Fruit fly (Drosophila melanogaster): ENCODE measurements around the gene Samuel.

Gene Samuel

DNA sequence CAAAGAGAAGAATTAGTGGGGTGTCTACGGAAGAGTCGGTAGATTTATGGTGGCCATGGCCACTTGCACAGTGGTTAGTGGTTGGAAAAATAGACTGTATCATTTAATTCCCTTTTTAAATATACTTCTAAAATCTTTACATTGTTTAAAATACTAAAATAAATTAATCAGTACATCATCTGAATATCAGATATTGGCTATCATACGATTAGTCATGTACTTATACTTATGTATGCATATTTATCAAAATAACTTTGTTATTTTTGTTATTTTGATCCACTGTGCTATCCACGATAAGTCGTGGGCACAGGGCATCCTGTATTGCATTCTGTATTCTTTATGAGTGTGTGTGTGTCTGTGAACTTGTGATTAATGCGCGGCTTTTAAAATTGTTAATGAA is 52.1 kb downstream of the Samuel start (continued):
- TF ChIP-seq CG8089 (GFP tag; optimal IDR thresholded peaks at IDR 0.05) (no peak), row (GFP tag; IDR thresholded peaks at IDR 0.05) (peak; percentile 15; the same call in 1 of the 3 replicates), H15 (GFP tag; IDR thresholded peaks at IDR 0.05) (no peak), CG3847 (GFP tag; IDR thresholded peaks at IDR 0.05) (no peak), gsb (GFP tag; IDR thresholded peaks at IDR 0.05) (no peak), ham (GFP tag; IDR thresholded peaks at IDR 0.05) (no peak), bsh (GFP tag; optimal IDR thresholded peaks at IDR 0.05) (peak; percentile 28 to 55), Dad (GFP tag; optimal IDR thresholded peaks at IDR 0.05) (no peak), Max (GFP tag; optimal IDR thresholded peaks at IDR 0.05) (no peak), Aef1 (GFP tag; IDR thresholded peaks at IDR 0.05) (no peak), crol (GFP tag; IDR thresholded peaks at IDR 0.05) (no peak), dmrt11E (tag; optimal IDR thresholded peaks at IDR 0.05) (peak; percentile 4), tap (tag; optimal IDR thresholded peaks at IDR 0.05) (no peak), shn (GFP tag; optimal IDR thresholded peaks at IDR 0.05) (no peak), pros (GFP tag; optimal IDR thresholded peaks at IDR 0.05) (no peak), CG14710 (tag; optimal IDR thresholded peaks at IDR 0.05) (no peak), CG10979 (tag; optimal IDR thresholded peaks at IDR 0.05) (peak; percentile 25), CG10565 (GFP tag; optimal IDR thresholded peaks at IDR 0.05) (no peak), CG17912 (GFP tag; optimal IDR thresholded peaks at IDR 0.05) (no peak), CG32772 (GFP tag; IDR thresholded peaks at IDR 0.05) (no peak), esg (GFP tag; conservative IDR thresholded peaks at IDR 0.05) (no peak), ken (GFP tag; IDR thresholded peaks at IDR 0.05) (no peak)

DNA sequence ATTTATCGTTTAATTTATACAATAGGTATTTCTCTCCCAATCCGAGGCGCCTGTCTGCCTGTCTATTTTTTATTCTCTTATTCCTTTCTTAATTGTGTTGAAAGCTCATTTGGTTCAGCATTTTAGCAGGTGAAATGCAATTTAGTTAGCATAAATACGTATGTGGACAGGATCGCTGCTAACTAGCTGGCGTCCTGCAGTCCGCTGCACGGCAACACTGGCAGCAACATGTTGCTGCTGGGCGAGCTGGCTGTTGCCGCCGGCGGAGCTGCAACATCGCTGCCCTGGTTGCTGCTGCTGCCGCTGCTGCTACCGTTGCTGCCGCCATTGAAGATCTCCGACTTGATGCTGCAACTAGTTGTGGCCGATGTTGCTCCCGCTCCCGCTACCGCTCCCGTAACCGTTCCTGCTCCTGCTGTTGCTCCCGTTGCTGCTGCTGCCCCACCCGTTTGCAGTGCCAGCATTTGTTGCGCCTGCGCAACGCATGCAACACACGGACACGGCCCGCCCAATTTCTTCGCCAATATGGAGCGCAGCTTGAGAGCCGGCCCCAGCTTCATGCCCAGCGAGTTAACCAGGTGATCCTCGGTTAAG is 52.7 kb downstream of the Samuel start:
- TF ChIP-seq stwl (tag; optimal IDR thresholded peaks at IDR 0.05): peak; percentile 14
- no peak for TF ChIP-seq dan (GFP tag; IDR thresholded peaks at IDR 0.05)
- TF ChIP-seq Med (GFP tag): peak; percentile 44
- TF ChIP-seq CG10147 (GFP tag; optimal IDR thresholded peaks at IDR 0.05): no peak
- TF ChIP-seq ATbp (GFP tag; optimal IDR thresholded peaks at IDR 0.05): no peak
- TF ChIP-seq Mrtf (GFP tag; IDR thresholded peaks at IDR 0.05): no peak
- TF ChIP-seq odd (GFP tag; optimal IDR thresholded peaks at IDR 0.05): no peak
- no peak for TF ChIP-seq CG2678 (tag; optimal IDR thresholded peaks at IDR 0.05)
- TF ChIP-seq CG11504 (tag; optimal IDR thresholded peaks at IDR 0.05): peak; percentile 89
- 0 out of 2 replicates have a peak, but pooled peaks have one; percentile 27 for TF ChIP-seq Dref (GFP tag; IDR thresholded peaks at IDR 0.05)
- no peak for TF ChIP-seq CG5180 (GFP tag; optimal IDR thresholded peaks at IDR 0.05)
- TF ChIP-seq Hmx (GFP tag; optimal IDR thresholded peaks at IDR 0.05): no peak
- no peak for TF ChIP-seq CoRest (tag; optimal IDR thresholded peaks at IDR 0.05)
- peak; percentile 96 for TF ChIP-seq CG4424 (GFP tag; optimal IDR thresholded peaks at IDR 0.05)
- TF ChIP-seq bsh (GFP tag; optimal IDR thresholded peaks at IDR 0.05): no peak
- TF ChIP-seq crc (GFP tag; optimal IDR thresholded peaks at IDR 0.05): no peak
- TF ChIP-seq CG31365 (tag; optimal IDR thresholded peaks at IDR 0.05): no peak
- no peak for TF ChIP-seq dmrt11E (tag; optimal IDR thresholded peaks at IDR 0.05)
- 0 out of 2 replicates have a peak, but pooled peaks have one; percentile 16 for TF ChIP-seq CG17328 (GFP tag; IDR thresholded peaks at IDR 0.05)
- TF ChIP-seq prd (optimal IDR thresholded peaks at IDR 0.05): no peak
- TF ChIP-seq prd (GFP tag; IDR thresholded peaks at IDR 0.05): 0 out of 3 replicates have a peak, but pooled peaks have one; percentile 14
- TF ChIP-seq CG9437 (GFP tag; optimal IDR thresholded peaks at IDR 0.05): no peak
- 0 out of 4 replicates have a peak, but pooled peaks have one; percentile 22 for TF ChIP-seq Dll (GFP tag; IDR thresholded peaks at IDR 0.05; ENCODE audit: partially characterized antibody)
- no peak for TF ChIP-seq CG10431 (GFP tag; optimal IDR thresholded peaks at IDR 0.05)
- no peak for TF ChIP-seq CG1832 (GFP tag; optimal IDR thresholded peaks at IDR 0.05)
- TF ChIP-seq hbn (GFP tag; IDR thresholded peaks at IDR 0.05; ENCODE audit: partially characterized antibody): no peak
- TF ChIP-seq jigr1 (GFP tag; IDR thresholded peaks at IDR 0.05): no peak
- 0 out of 2 replicates have a peak, but pooled peaks have one; percentile 20 for TF ChIP-seq ara (GFP tag; IDR thresholded peaks at IDR 0.05)
- TF ChIP-seq bbx (GFP tag; IDR thresholded peaks at IDR 0.05; ENCODE audit: partially characterized antibody): no peak
- TF ChIP-seq Bteb2 (GFP tag; optimal IDR thresholded peaks at IDR 0.05): no peak

Measured in whole organism, embryonic.